Fruit fly (Drosophila melanogaster): ENCODE results near the gene Septin2.

dm6 chr3R:20595145-20595812 is 7.1 kb upstream of the Septin2 start:
- TF ChIP-seq CTCF (optimal IDR thresholded peaks at IDR 0.05) = no peak
- no peak for TF ChIP-seq CG8478 (optimal IDR thresholded peaks at IDR 0.05)
